Worm (Caenorhabditis elegans) whole organism, L4 larva: Measurements from ENCODE around the gene syd-2.

Experiments
- F10B5.3 ChIP-seq: sonication (generic microtip); optimal IDR thresholded peaks from 2 replicates; lab custom pipeline; 2016; ENCODE audit warnings: mild to moderate bottlenecking, missing genetic modification characterization, missing compliant biosample characterization
- F44E2.7 ChIP-seq: fragments of 200-800 bp; sonication (Bioruptor generic); IDR thresholded peaks from 2 replicates; pipeline ENCODE4 v2.1.2; 2022; ENCODE audit warnings: missing genetic modification characterization, missing compliant biosample characterization
- F49E8.2 ChIP-seq: sonication (generic microtip); optimal IDR thresholded peaks from 2 replicates; lab custom pipeline; 2016; ENCODE audit warnings: missing compliant biosample characterization, mild to moderate bottlenecking, missing genetic modification characterization, borderline replicate concordance
- R02D3.7 ChIP-seq: fragments of 150-350 bp; sonication (generic microtip); optimal IDR thresholded peaks from 3 replicates; lab custom pipeline; 2014; ENCODE audit warnings: missing biosample characterization, missing genetic modification characterization
- T26A8.4 ChIP-seq: fragments of 200-800 bp; sonication (Bioruptor generic); IDR thresholded peaks from 2 replicates; pipeline ENCODE4 v1.3.6; 2022; ENCODE audit warnings: missing genetic modification characterization, missing compliant biosample characterization
- Y5F2A.4 ChIP-seq: fragments of 200-800 bp; sonication (Bioruptor generic); optimal IDR thresholded peaks from 2 replicates; lab custom pipeline; 2018; ENCODE audit warnings: mild to moderate bottlenecking, missing genetic modification characterization, missing compliant biosample characterization
- aha-1 ChIP-seq: fragments of 150-350 bp; peaks from one replicate; lab custom pipeline; 2014; ENCODE audit warnings: missing biosample characterization, missing genetic modification characterization
- aly-2 ChIP-seq: sonication (generic microtip); optimal IDR thresholded peaks from 2 replicates; lab custom pipeline; 2018; ENCODE audit warnings: missing biosample characterization, missing genetic modification characterization
- ceh-20 ChIP-seq: fragments of 200-800 bp; sonication (Bioruptor generic); IDR thresholded peaks from 2 replicates; pipeline ENCODE4 v1.3.6; 2022; ENCODE audit warnings: missing genetic modification reagents, missing genetic modification characterization, missing compliant biosample characterization
- ceh-28 ChIP-seq: fragments of 150-350 bp; optimal IDR thresholded peaks from 2 replicates; lab custom pipeline; 2014; ENCODE audit warnings: missing biosample characterization, missing genetic modification reagents, missing genetic modification characterization
- ceh-32 ChIP-seq: sonication (generic microtip); optimal IDR thresholded peaks from 2 replicates; lab custom pipeline; 2016; ENCODE audit warnings: mild to moderate bottlenecking, missing genetic modification characterization, missing compliant biosample characterization; ENCODE audit not compliant: poor library complexity
- ceh-62 ChIP-seq: sonication (generic microtip); optimal IDR thresholded peaks from 2 replicates; lab custom pipeline; 2017; ENCODE audit warnings: missing biosample characterization, missing genetic modification characterization
- ceh-82 ChIP-seq: sonication (generic microtip); optimal IDR thresholded peaks from 2 replicates; lab custom pipeline; 2017; ENCODE audit warnings: missing biosample characterization, missing genetic modification characterization
- ces-1 ChIP-seq: fragments of 150-350 bp; sonication (generic microtip); optimal IDR thresholded peaks from 4 replicates; lab custom pipeline; 2014; ENCODE audit warnings: missing biosample characterization, missing genetic modification reagents, missing genetic modification characterization
- cey-2 ChIP-seq: sonication (generic microtip); optimal IDR thresholded peaks from 3 replicates; lab custom pipeline; 2017; ENCODE audit warnings: missing genetic modification characterization, mild to moderate bottlenecking, missing compliant biosample characterization, antibody characterized with exemption, borderline replicate concordance; ENCODE audit not compliant: insufficient read depth
- ctbp-1 ChIP-seq: fragments of 200-800 bp; sonication (Bioruptor generic); IDR thresholded peaks from 2 replicates; pipeline ENCODE4 v1.3.6; 2022; ENCODE audit warnings: missing genetic modification reagents, missing genetic modification characterization, missing compliant biosample characterization
- daf-12 ChIP-seq: fragments of 150-350 bp; optimal IDR thresholded peaks from 2 replicates; lab custom pipeline; 2014; ENCODE audit warnings: missing biosample characterization, missing genetic modification reagents, missing genetic modification characterization
- dpl-1 ChIP-seq: fragments of 150-350 bp; optimal IDR thresholded peaks from 2 replicates; lab custom pipeline; 2014; ENCODE audit warnings: missing biosample characterization, missing genetic modification reagents, missing genetic modification characterization
- fkh-10 ChIP-seq: fragments of 150-350 bp; optimal IDR thresholded peaks from 2 replicates; lab custom pipeline; 2014; ENCODE audit warnings: missing biosample characterization, missing genetic modification reagents, missing genetic modification characterization
- hif-1 ChIP-seq, 2 experiments: sonication (generic microtip); optimal IDR thresholded peaks; 2 replicates each; lab custom pipeline; 2016 to 2017; ENCODE audit warnings: missing compliant biosample characterization in 2 of 2, missing genetic modification characterization in 2 of 2, missing genetic modification reagents in 2 of 2, missing genotype in 2 of 2, mild to moderate bottlenecking in 1 of 2
- hlh-30 ChIP-seq: sonication (generic microtip); optimal IDR thresholded peaks from 2 replicates; lab custom pipeline; 2017; ENCODE audit warnings: antibody characterized with exemption, mild to moderate bottlenecking, missing genetic modification characterization, missing compliant biosample characterization; ENCODE audit not compliant: insufficient read depth
- lim-7 ChIP-seq: fragments of 200-800 bp; sonication (Bioruptor generic); IDR thresholded peaks from 2 replicates; pipeline ENCODE4 v1.3.6; 2022; ENCODE audit warnings: missing genetic modification characterization, missing compliant biosample characterization
- lin-13 ChIP-seq: fragments of 150-350 bp; optimal IDR thresholded peaks from 2 replicates; lab custom pipeline; 2014; ENCODE audit warnings: missing biosample characterization, missing genetic modification reagents, missing genetic modification characterization
- lin-15B ChIP-seq: fragments of 150-350 bp; sonication (generic microtip); optimal IDR thresholded peaks from 3 replicates; lab custom pipeline; 2014; ENCODE audit warnings: missing biosample characterization, missing genetic modification characterization
- lin-29 ChIP-seq: fragments of 200-800 bp; sonication (Bioruptor generic); IDR thresholded peaks from 2 replicates; pipeline ENCODE4 v1.3.6; 2022; ENCODE audit warnings: missing genetic modification reagents, missing genetic modification characterization, missing compliant biosample characterization
- lin-38 ChIP-seq: fragments of 200-800 bp; sonication (Bioruptor generic); IDR thresholded peaks from 2 replicates; pipeline ENCODE4 v1.3.6; 2022; ENCODE audit warnings: missing genetic modification reagents, missing genetic modification characterization, missing compliant biosample characterization
- lir-3 ChIP-seq: sonication (generic microtip); optimal IDR thresholded peaks from 2 replicates; lab custom pipeline; 2016; ENCODE audit warnings: mild to moderate bottlenecking, missing genetic modification characterization, missing compliant biosample characterization
- lsy-2 ChIP-seq, 2 experiments: fragments of 150-350 bp in 1 of 2; sonication (generic microtip) in 1 of 2; optimal IDR thresholded peaks; 2 replicates each; lab custom pipeline; 2014 to 2017; ENCODE audit warnings: missing biosample characterization in 2 of 2, missing genetic modification characterization in 2 of 2
- mdl-1 ChIP-seq, 2 experiments: fragments of 150-350 bp in 1 of 2; sonication (generic microtip) in 1 of 2; optimal IDR thresholded peaks; 2 replicates each; lab custom pipeline; 2014 to 2017; ENCODE audit warnings: missing biosample characterization in 2 of 2, missing genetic modification characterization in 2 of 2
- mdt-29 ChIP-seq: fragments of 200-800 bp; sonication (Bioruptor generic); IDR thresholded peaks from 2 replicates; pipeline ENCODE4 v1.3.6; 2022; ENCODE audit warnings: missing genetic modification reagents, missing genetic modification characterization, missing compliant biosample characterization
- mep-1 ChIP-seq: fragments of 150-350 bp; sonication (generic microtip); optimal IDR thresholded peaks from 3 replicates; lab custom pipeline; 2014; ENCODE audit warnings: missing biosample characterization, missing genetic modification characterization
- mxl-3 ChIP-seq: fragments of 200-800 bp; sonication (Bioruptor generic); optimal IDR thresholded peaks from 2 replicates; lab custom pipeline; 2018; ENCODE audit warnings: mild to moderate bottlenecking, missing genetic modification characterization, missing compliant biosample characterization
- nhr-102 ChIP-seq: sonication (generic microtip); optimal IDR thresholded peaks from 2 replicates; lab custom pipeline; 2016; ENCODE audit warnings: mild to moderate bottlenecking, missing genetic modification characterization, moderate library complexity, missing compliant biosample characterization
- nhr-111 ChIP-seq: fragments of 200-800 bp; sonication (Bioruptor generic); optimal IDR thresholded peaks from 2 replicates; lab custom pipeline; 2018; ENCODE audit warnings: mild to moderate bottlenecking, missing genetic modification characterization, missing compliant biosample characterization
- nhr-237 ChIP-seq: sonication (generic microtip); optimal IDR thresholded peaks from 2 replicates; lab custom pipeline; 2017; ENCODE audit warnings: missing biosample characterization, missing genetic modification characterization
- nhr-28 ChIP-seq: fragments of 150-350 bp; optimal IDR thresholded peaks from 2 replicates; lab custom pipeline; 2014; ENCODE audit warnings: missing biosample characterization, missing genetic modification characterization
- nhr-6 ChIP-seq: fragments of 150-350 bp; optimal IDR thresholded peaks from 2 replicates; lab custom pipeline; 2014; ENCODE audit warnings: missing biosample characterization, missing genetic modification characterization
- nhr-77 ChIP-seq: fragments of 150-350 bp; optimal IDR thresholded peaks from 2 replicates; lab custom pipeline; 2014; ENCODE audit warnings: missing biosample characterization, missing genetic modification characterization
- rbr-2 ChIP-seq: sonication (generic microtip); optimal IDR thresholded peaks from 2 replicates; lab custom pipeline; 2016; ENCODE audit warnings: missing genotype, missing genetic modification characterization, missing compliant biosample characterization
- spr-1 ChIP-seq: sonication (generic microtip); optimal IDR thresholded peaks from 2 replicates; lab custom pipeline; 2016; ENCODE audit warnings: mild to moderate bottlenecking, missing genetic modification characterization, missing compliant biosample characterization
- spr-3 ChIP-seq: fragments of 200-800 bp; sonication (Bioruptor generic); optimal IDR thresholded peaks from 2 replicates; lab custom pipeline; 2018; ENCODE audit warnings: mild to moderate bottlenecking, missing genetic modification characterization, missing compliant biosample characterization
- tag-97 ChIP-seq: fragments of 200-800 bp; sonication (Bioruptor generic); IDR thresholded peaks from 2 replicates; pipeline ENCODE4 v1.3.6; 2022; ENCODE audit warnings: missing genetic modification characterization, missing compliant biosample characterization
- tra-1 ChIP-seq: fragments of 200-800 bp; sonication (Bioruptor generic); IDR thresholded peaks from 2 replicates; pipeline ENCODE4 v1.3.6; 2022; ENCODE audit warnings: missing genetic modification reagents, missing genetic modification characterization, missing compliant biosample characterization
- unc-130 ChIP-seq: sonication (generic microtip); optimal IDR thresholded peaks from 2 replicates; lab custom pipeline; 2016; ENCODE audit warnings: missing genetic modification reagents, missing genetic modification characterization, missing compliant biosample characterization
- unc-39 ChIP-seq: sonication (generic microtip); optimal IDR thresholded peaks from 2 replicates; lab custom pipeline; 2017; ENCODE audit warnings: missing biosample characterization, missing genetic modification characterization
- unc-62 ChIP-seq, 3 experiments: fragments of 150-350 bp in 1 of 3; sonication (generic microtip); optimal IDR thresholded peaks in 2 of 3; peaks in 1 of 3; 1 replicate in 1 of 3; 2 replicates in 2 of 3; lab custom pipeline; 2014 to 2017; ENCODE audit warnings: missing biosample characterization in 3 of 3, missing genetic modification characterization in 3 of 3, missing genetic modification reagents in 3 of 3, missing genotype in 1 of 3
- zfp-2 ChIP-seq: sonication (generic microtip); optimal IDR thresholded peaks from 2 replicates; lab custom pipeline; 2016; ENCODE audit warnings: mild to moderate bottlenecking, missing genetic modification characterization, missing compliant biosample characterization
- zfp-3 ChIP-seq: fragments of 200-800 bp; sonication (Bioruptor generic); conservative IDR thresholded peaks from 2 replicates; pipeline ENCODE4 v1.3.6; 2022; ENCODE audit warnings: missing genetic modification reagents, missing genetic modification characterization, missing compliant biosample characterization
- zip-2 ChIP-seq: fragments of 150-350 bp; optimal IDR thresholded peaks from 2 replicates; lab custom pipeline; 2014; ENCODE audit warnings: missing biosample characterization, missing genetic modification characterization
- ztf-7 ChIP-seq: fragments of 150-350 bp; optimal IDR thresholded peaks from 2 replicates; lab custom pipeline; 2014; ENCODE audit warnings: missing biosample characterization, missing genetic modification characterization

The syd-2 gene

ce11 chrX:10555189-10555964 lies at the start of gene syd-2:
TSS of gene syd-2 (minus strand) at chrX:10555239.
- TF ChIP-seq lsy-2 (tag; optimal IDR thresholded peaks at IDR 0.05; lab: Kevin White, UChicago) (peak; percentile 65 to 71), ctbp-1 (GFP tag; lab: Robert Waterston, UW) (peak; percentile 81; the same call in 1 of the 2 replicates), daf-12 (tag; lab: Kevin White, UChicago) (no peak), nhr-6 (tag; lab: Kevin White, UChicago) (peak; percentile 54), lim-7 (no peak), dpl-1 (GFP tag; lab: Kevin White, UChicago) (peak; percentile 21), lir-3 (no peak), mdl-1 (tag; optimal IDR thresholded peaks at IDR 0.05; lab: Kevin White, UChicago) (peak; percentile 57 to 84), lin-13 (GFP tag; lab: Kevin White, UChicago) (no peak), T26A8.4 (0 out of 2 replicates have a peak, but pooled peaks have one; percentile 56), cey-2 (tag; lab: Kevin White, UChicago) (no peak), spr-3 (GFP tag; lab: Kevin White, UChicago) (no peak), unc-62 (GFP tag; optimal IDR thresholded peaks at IDR 0.05 in 1 of 2; lab: Kevin White, UChicago) (peak in 1 of 2 experiments; percentile 98), unc-62 (tag; optimal IDR thresholded peaks at IDR 0.05; lab: Kevin White, UChicago) (no peak), ceh-32 (no peak), mdt-29 (no peak), mxl-3 (GFP tag; lab: Kevin White, UChicago) (peak; percentile 34), aha-1 (peak; percentile 91), nhr-237 (tag; lab: Kevin White, UChicago) (no peak), tag-97 (no peak), spr-1 (peak; percentile 36), tra-1 (peak; percentile 80), fkh-10 (GFP tag; lab: Kevin White, UChicago) (peak; percentile 85), ceh-28 (tag; lab: Kevin White, UChicago) (peak; percentile 63), zip-2 (tag; lab: Kevin White, UChicago) (no peak), nhr-28 (tag; lab: Kevin White, UChicago) (peak; percentile 72), ceh-20 (GFP tag; lab: Robert Waterston, UW) (peak; percentile 56; the same call in 1 of the 2 replicates), ceh-82 (tag; lab: Kevin White, UChicago) (no peak), rbr-2 (peak; percentile 80), nhr-77 (tag; lab: Kevin White, UChicago) (no peak), F44E2.7 (GFP tag; lab: Robert Waterston, UW) (no peak), Y5F2A.4 (GFP tag; lab: Kevin White, UChicago) (no peak), hlh-30 (tag; lab: Kevin White, UChicago) (peak; percentile 70), zfp-2 (no peak), R02D3.7 (tag; lab: Kevin White, UChicago) (no peak), nhr-102 (no peak), lin-29 (no peak), unc-130 (GFP tag; lab: Kevin White, UChicago) (no peak), mep-1 (tag; lab: Kevin White, UChicago) (peak; percentile 89), lin-38 (GFP tag; lab: Robert Waterston, UW) (no peak), ces-1 (no peak), aly-2 (tag; lab: Kevin White, UChicago) (no peak), F10B5.3 (tag; lab: Kevin White, UChicago) (no peak), F49E8.2 (tag; lab: Kevin White, UChicago) (no peak), lin-15B (no peak), ceh-62 (no peak), zfp-3 (no peak), nhr-111 (GFP tag; lab: Kevin White, UChicago) (no peak), ztf-7 (peak; percentile 1), hif-1 (tag; optimal IDR thresholded peaks at IDR 0.05; lab: Kevin White, UChicago) (peak in 1 of 2 experiments; percentile 42), unc-39 (tag; lab: Kevin White, UChicago) (no peak)
